Worm (Caenorhabditis elegans): ENCODE results near the gene R11A8.1.

ce11 chrIV:10391827-10392226 lies 34.9 kb upstream of the R11A8.1 start, which contains the start of gene spe-26:
- TF ChIP-seq spr-1 (tag; optimal IDR thresholded peaks at IDR 0.05) = no peak
- no peak for TF ChIP-seq nhr-237 (tag; optimal IDR thresholded peaks at IDR 0.05)
- no peak for TF ChIP-seq nhr-76 (tag; optimal IDR thresholded peaks at IDR 0.05)
- no peak for TF ChIP-seq mdl-1 (tag; optimal IDR thresholded peaks at IDR 0.05)
- TF ChIP-seq nhr-25 (tag; optimal IDR thresholded peaks at IDR 0.05; ENCODE audit: borderline replicate concordance, insufficient read depth) = no peak
- TF ChIP-seq unc-62 (GFP tag; optimal IDR thresholded peaks at IDR 0.05 in 1 of 2) = peak in 1 of 2 experiments; percentile 24
- TF ChIP-seq unc-62 (tag; optimal IDR thresholded peaks at IDR 0.05) = no peak
- no peak for TF ChIP-seq ZK337.2 (GFP tag; IDR thresholded peaks at IDR 0.05)
- no peak for TF ChIP-seq fos-1 (tag; optimal IDR thresholded peaks at IDR 0.05)
- no peak for TF ChIP-seq fkh-10 (GFP tag; optimal IDR thresholded peaks at IDR 0.05)
- TF ChIP-seq lsy-2 (tag; optimal IDR thresholded peaks at IDR 0.05) = no peak
- TF ChIP-seq daf-12 (tag; optimal IDR thresholded peaks at IDR 0.05) = no peak
- TF ChIP-seq ama-1 (optimal IDR thresholded peaks at IDR 0.05) = no peak
- TF ChIP-seq lin-13 (GFP tag; optimal IDR thresholded peaks at IDR 0.05) = no peak
- TF ChIP-seq ztf-11 (tag; optimal IDR thresholded peaks at IDR 0.05) = no peak

Data from whole organism, L4 larva.